Fruit fly (Drosophila melanogaster): Measurements from ENCODE around the gene Ziz.

- TF ChIP-seq CG32264 (GFP tag; optimal IDR thresholded peaks at IDR 0.05) (no peak), Hr78 (GFP tag; optimal IDR thresholded peaks at IDR 0.05) (no peak), pan (optimal IDR thresholded peaks at IDR 0.05) (no peak), OdsH (GFP tag; optimal IDR thresholded peaks at IDR 0.05) (no peak), lola (GFP tag; optimal IDR thresholded peaks at IDR 0.05) (no peak)
Observed at dm6 chr2L:7526915-7527534, 30.9 kb upstream of the Ziz start.
